Fruit fly (Drosophila melanogaster): Measurements from ENCODE around the gene Mcm7.

The Mcm7 gene

DNA sequence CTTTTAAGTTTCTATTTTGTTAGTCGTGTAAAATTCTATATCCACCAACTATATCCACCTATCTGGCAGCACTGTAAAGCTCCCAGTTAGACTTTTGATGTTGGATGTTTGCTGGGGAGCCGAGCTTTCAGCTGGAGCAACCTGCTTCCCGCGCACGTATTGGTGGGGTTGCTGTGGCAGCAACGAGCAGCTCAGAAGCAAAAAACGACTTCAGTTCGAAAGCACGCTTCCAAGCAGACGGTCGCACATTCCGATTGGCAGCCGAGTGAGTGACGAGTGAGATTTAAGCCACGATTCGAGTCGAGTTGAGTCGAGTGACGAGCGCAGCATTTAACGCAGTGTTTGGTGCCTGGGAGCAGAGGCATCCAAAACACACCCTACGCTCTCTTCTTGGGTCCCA, 20.9 kb downstream of the Mcm7 start, which contains the start of the genes Tsp66E and mfr (continued):
- TF ChIP-seq CG10462 (GFP tag; optimal IDR thresholded peaks at IDR 0.05), result no peak
- no peak for TF ChIP-seq CG4282 (GFP tag; optimal IDR thresholded peaks at IDR 0.05)
- no peak for TF ChIP-seq CG15011 (GFP tag; optimal IDR thresholded peaks at IDR 0.05)
- peak; percentile 97 for TF ChIP-seq chinmo (GFP tag; IDR thresholded peaks at IDR 0.05; ENCODE audit: partially characterized antibody)
- no peak for TF ChIP-seq Hr78 (GFP tag; optimal IDR thresholded peaks at IDR 0.05)
- no peak for TF ChIP-seq CG1832 (GFP tag; optimal IDR thresholded peaks at IDR 0.05)
- TF ChIP-seq insv (GFP tag; optimal IDR thresholded peaks at IDR 0.05), result no peak
- TF ChIP-seq Trl (optimal IDR thresholded peaks at IDR 0.05), result peak in 1 of 2 experiments; percentile 40
- TF ChIP-seq Trl (GFP tag; optimal IDR thresholded peaks at IDR 0.05), result peak; percentile 39
- TF ChIP-seq cg (GFP tag; optimal IDR thresholded peaks at IDR 0.05), result peak; percentile 27
- TF ChIP-seq CG31388 (GFP tag; optimal IDR thresholded peaks at IDR 0.05), result no peak
- no peak for TF ChIP-seq unpg (GFP tag; optimal IDR thresholded peaks at IDR 0.05)
- no peak for TF ChIP-seq NK7.1 (GFP tag; optimal IDR thresholded peaks at IDR 0.05)
- peak; percentile 5 for TF ChIP-seq CrebB (tag; optimal IDR thresholded peaks at IDR 0.05)
- peak; percentile 93 for TF ChIP-seq CG12769 (tag; optimal IDR thresholded peaks at IDR 0.05)
- TF ChIP-seq bbx (GFP tag; IDR thresholded peaks at IDR 0.05; ENCODE audit: partially characterized antibody), result peak; percentile 53; the same call in 1 of the 2 replicates
- peak; percentile 32 for TF ChIP-seq B-H2 (GFP tag; optimal IDR thresholded peaks at IDR 0.05)
- TF ChIP-seq pros (GFP tag; optimal IDR thresholded peaks at IDR 0.05), result no peak
- peak; percentile 47; the same call in 1 of the 2 replicates for TF ChIP-seq stc (GFP tag; IDR thresholded peaks at IDR 0.05)
- no peak for TF ChIP-seq Dip3 (GFP tag; optimal IDR thresholded peaks at IDR 0.05)
- TF ChIP-seq Abd-B (GFP tag; optimal IDR thresholded peaks at IDR 0.05), result no peak
- no peak for TF ChIP-seq Rx (GFP tag; IDR thresholded peaks at IDR 0.05)
- no peak for TF ChIP-seq CG11085 (GFP tag; IDR thresholded peaks at IDR 0.05)
- no peak for TF ChIP-seq CG1603 (tag; optimal IDR thresholded peaks at IDR 0.05)
- TF ChIP-seq Meics (GFP tag; optimal IDR thresholded peaks at IDR 0.05), result peak; percentile 92
- peak; percentile 74; the same call in 2 of the 3 replicates for TF ChIP-seq ci (GFP tag; IDR thresholded peaks at IDR 0.05)
- TF ChIP-seq MESR4 (GFP tag; optimal IDR thresholded peaks at IDR 0.05), result no peak
- TF ChIP-seq Dbx (GFP tag; IDR thresholded peaks at IDR 0.05), result peak; percentile 58; the same call in 1 of the 3 replicates
- TF ChIP-seq HLH4C (GFP tag; IDR thresholded peaks at IDR 0.05; ENCODE audit: partially characterized antibody), result no peak
- TF ChIP-seq tll (GFP tag; optimal IDR thresholded peaks at IDR 0.05), result no peak
- TF ChIP-seq tap (tag; optimal IDR thresholded peaks at IDR 0.05), result no peak
- TF ChIP-seq mld (GFP tag; IDR thresholded peaks at IDR 0.05; ENCODE audit: partially characterized antibody), result no peak
- TF ChIP-seq CG12219 (GFP tag; optimal IDR thresholded peaks at IDR 0.05), result no peak
- no peak for TF ChIP-seq Hsf (GFP tag; optimal IDR thresholded peaks at IDR 0.05)
- TF ChIP-seq CG34422 (GFP tag; IDR thresholded peaks at IDR 0.05), result no peak
- no peak for TF ChIP-seq Atf3 (GFP tag; optimal IDR thresholded peaks at IDR 0.05)
- TF ChIP-seq Atf6 (GFP tag; IDR thresholded peaks at IDR 0.05), result 0 out of 2 replicates have a peak, but pooled peaks have one; percentile 25
- TF ChIP-seq prd (optimal IDR thresholded peaks at IDR 0.05), result no peak
- TF ChIP-seq prd (GFP tag; IDR thresholded peaks at IDR 0.05), result no peak
- peak; percentile 46; the same call in 1 of the 3 replicates for TF ChIP-seq zen2 (GFP tag; IDR thresholded peaks at IDR 0.05; ENCODE audit: partially characterized antibody)
- TF ChIP-seq CG6765 (GFP tag; optimal IDR thresholded peaks at IDR 0.05), result peak; percentile 24
- TF ChIP-seq gsb (GFP tag; IDR thresholded peaks at IDR 0.05), result no peak
- TF ChIP-seq sqz (GFP tag; optimal IDR thresholded peaks at IDR 0.05), result peak; percentile 72
- TF ChIP-seq Dll (GFP tag; IDR thresholded peaks at IDR 0.05; ENCODE audit: partially characterized antibody), result no peak
- TF ChIP-seq chm (GFP tag; IDR thresholded peaks at IDR 0.05), result peak; percentile 72; the same call in 1 of the 2 replicates
- no peak for TF ChIP-seq scrt (GFP tag; optimal IDR thresholded peaks at IDR 0.05)
- TF ChIP-seq C15 (GFP tag; IDR thresholded peaks at IDR 0.05), result no peak
- no peak for TF ChIP-seq mirr (GFP tag; optimal IDR thresholded peaks at IDR 0.05)
- no peak for TF ChIP-seq Hr39 (optimal IDR thresholded peaks at IDR 0.05)
- no peak for TF ChIP-seq Dip2 (GFP tag; IDR thresholded peaks at IDR 0.05)
- TF ChIP-seq Myb (GFP tag; optimal IDR thresholded peaks at IDR 0.05), result peak; percentile 55
